Fruit fly (Drosophila melanogaster) whole organism, embryonic: ENCODE results near the gene Pink1.

Source experiments
- Atf-2 ChIP-seq: fragments of 200-800 bp; sonication (Bioruptor generic); optimal IDR thresholded peaks from 2 replicates; lab custom pipeline; 2016; ENCODE audit warnings: missing biosample characterization, missing genetic modification characterization
- Atf3 ChIP-seq: fragments of 200-800 bp; sonication (Bioruptor generic); optimal IDR thresholded peaks from 3 replicates; lab custom pipeline; 2016; ENCODE audit warnings: missing biosample characterization, missing genetic modification characterization
- Bgb ChIP-seq: fragments of 200-800 bp; sonication (Bioruptor generic); IDR thresholded peaks from 2 replicates; pipeline ENCODE4 v1.3.6; 2022; ENCODE audit warnings: missing biosample characterization, missing genetic modification characterization; ENCODE audit not compliant: partially characterized antibody
- CG10147 ChIP-seq: fragments of 200-800 bp; sonication (Bioruptor generic); optimal IDR thresholded peaks from 2 replicates; lab custom pipeline; 2019; ENCODE audit warnings: missing biosample characterization, mild to moderate bottlenecking, missing genetic modification characterization, moderate library complexity
- CG10274 ChIP-seq: fragments of 200-800 bp; sonication (Bioruptor generic); optimal IDR thresholded peaks from 3 replicates; lab custom pipeline; 2017; ENCODE audit warnings: missing biosample characterization, mild to moderate bottlenecking, missing genetic modification characterization
- CG14441 ChIP-seq: fragments of 200-800 bp; sonication (Bioruptor generic); IDR thresholded peaks from 2 replicates; pipeline ENCODE4 v1.3.6; 2022; ENCODE audit warnings: missing biosample characterization, missing genetic modification characterization
- CG1529 ChIP-seq: fragments of 200-800 bp; sonication (Bioruptor generic); optimal IDR thresholded peaks from 3 replicates; lab custom pipeline; 2018; ENCODE audit warnings: missing biosample characterization, missing genetic modification characterization
- CG15601 ChIP-seq: fragments of 200-800 bp; sonication (Bioruptor generic); optimal IDR thresholded peaks from 3 replicates; lab custom pipeline; 2019; ENCODE audit warnings: missing biosample characterization, mild to moderate bottlenecking, missing genetic modification characterization, moderate library complexity
- CG1647 ChIP-seq: fragments of 200-800 bp; sonication (Bioruptor generic); optimal IDR thresholded peaks from 3 replicates; lab custom pipeline; 2016; ENCODE audit warnings: missing biosample characterization, missing genetic modification characterization
- CG18262 ChIP-seq: fragments of 200-800 bp; optimal IDR thresholded peaks from 3 replicates; lab custom pipeline; 2019; ENCODE audit warnings: missing biosample characterization, mild to moderate bottlenecking, missing genetic modification characterization, moderate library complexity
- CG2116 ChIP-seq: fragments of 200-800 bp; sonication (Bioruptor generic); optimal IDR thresholded peaks from 3 replicates; lab custom pipeline; 2018; ENCODE audit warnings: missing biosample characterization, mild to moderate bottlenecking, missing genetic modification characterization
- CG2129 ChIP-seq: fragments of 200-800 bp; sonication (Bioruptor generic); IDR thresholded peaks from 2 replicates; pipeline ENCODE4 v1.3.6; 2022; ENCODE audit warnings: missing biosample characterization, missing genetic modification characterization; ENCODE audit not compliant: partially characterized antibody
- CG2199 ChIP-seq: fragments of 200-800 bp; sonication (Bioruptor generic); IDR thresholded peaks from 3 replicates; pipeline ENCODE4 v1.3.6; 2022; ENCODE audit warnings: missing biosample characterization, missing genetic modification characterization
- CG8281 ChIP-seq: fragments of 200-800 bp; sonication (Bioruptor generic); optimal IDR thresholded peaks from 2 replicates; lab custom pipeline; 2018; ENCODE audit warnings: missing biosample characterization, mild to moderate bottlenecking, missing genetic modification characterization, moderate library complexity
- CG8359 ChIP-seq: fragments of 200-800 bp; sonication (Bioruptor generic); optimal IDR thresholded peaks from 2 replicates; lab custom pipeline; 2017; ENCODE audit warnings: missing biosample characterization, mild to moderate bottlenecking, missing genetic modification characterization, borderline replicate concordance
- CG8388 ChIP-seq: fragments of 200-800 bp; sonication (Bioruptor generic); optimal IDR thresholded peaks from 2 replicates; lab custom pipeline; 2019; ENCODE audit warnings: missing biosample characterization, mild to moderate bottlenecking, missing genetic modification characterization, moderate library complexity
- CG9437 ChIP-seq: fragments of 200-800 bp; sonication (Bioruptor generic); optimal IDR thresholded peaks from 2 replicates; lab custom pipeline; 2018; ENCODE audit warnings: missing biosample characterization, mild to moderate bottlenecking, missing genetic modification characterization
- Chrac-16 ChIP-seq: fragments of 200-800 bp; sonication (Bioruptor generic); optimal IDR thresholded peaks from 3 replicates; lab custom pipeline; 2016; ENCODE audit warnings: missing biosample characterization, missing genetic modification characterization
- CoRest ChIP-seq: fragments of 200-800 bp; sonication (Bioruptor generic); optimal IDR thresholded peaks from 3 replicates; lab custom pipeline; 2018; ENCODE audit warnings: missing biosample characterization, mild to moderate bottlenecking, missing genetic modification characterization, moderate library complexity
- Hr3 ChIP-seq: fragments of 200-800 bp; sonication (Bioruptor generic); optimal IDR thresholded peaks from 3 replicates; lab custom pipeline; 2016; ENCODE audit warnings: missing biosample characterization, missing genetic modification characterization
- MTF-1 ChIP-seq: fragments of 200-800 bp; sonication (Bioruptor generic); optimal IDR thresholded peaks from 2 replicates; lab custom pipeline; 2018; ENCODE audit warnings: missing biosample characterization, mild to moderate bottlenecking, missing genetic modification characterization, borderline replicate concordance
- Mad ChIP-seq: fragments of 200-800 bp; sonication (Bioruptor generic); optimal IDR thresholded peaks from 2 replicates; lab custom pipeline; 2016; ENCODE audit warnings: missing biosample characterization, missing genetic modification characterization
- Myb ChIP-seq: fragments of 200-800 bp; sonication (Bioruptor generic); optimal IDR thresholded peaks from 2 replicates; lab custom pipeline; 2016; ENCODE audit warnings: missing biosample characterization, missing genetic modification characterization
- NC2β ChIP-seq: fragments of 200-800 bp; sonication (Bioruptor generic); optimal IDR thresholded peaks from 2 replicates; lab custom pipeline; 2016; ENCODE audit warnings: missing biosample characterization, missing genetic modification characterization
- NK7.1 ChIP-seq: fragments of 200-800 bp; sonication (Bioruptor generic); optimal IDR thresholded peaks from 3 replicates; lab custom pipeline; 2016; ENCODE audit warnings: missing biosample characterization, missing genetic modification characterization
- Nf-YA ChIP-seq: fragments of 200-800 bp; sonication (Bioruptor generic); IDR thresholded peaks from 2 replicates; pipeline ENCODE4 v1.3.6; 2022; ENCODE audit warnings: missing biosample characterization, missing genetic modification characterization
- Rx ChIP-seq: fragments of 200-800 bp; sonication (Bioruptor generic); IDR thresholded peaks from 2 replicates; pipeline ENCODE4 v1.3.6; 2022; ENCODE audit warnings: missing biosample characterization, missing genetic modification characterization
- Sox100B ChIP-seq: fragments of 200-800 bp; sonication (Bioruptor generic); optimal IDR thresholded peaks from 3 replicates; lab custom pipeline; 2018; ENCODE audit warnings: missing biosample characterization, mild to moderate bottlenecking, missing genetic modification characterization
- YL-1 ChIP-seq: fragments of 200-800 bp; sonication (Bioruptor generic); optimal IDR thresholded peaks from 3 replicates; lab custom pipeline; 2017; ENCODE audit warnings: missing biosample characterization, mild to moderate bottlenecking, missing genetic modification characterization
- bbx ChIP-seq: fragments of 200-800 bp; sonication (Bioruptor generic); IDR thresholded peaks from 2 replicates; pipeline ENCODE4 v1.3.6; 2022; ENCODE audit warnings: missing biosample characterization, missing genetic modification characterization; ENCODE audit not compliant: partially characterized antibody
- bcd ChIP-seq: fragments of 200-800 bp; sonication (Bioruptor generic); optimal IDR thresholded peaks from 2 replicates; lab custom pipeline; 2017; ENCODE audit warnings: missing biosample characterization, mild to moderate bottlenecking, missing genetic modification characterization
- bowl ChIP-seq: fragments of 200-800 bp; sonication (Bioruptor generic); IDR thresholded peaks from 2 replicates; pipeline ENCODE4 v1.3.6; 2022; ENCODE audit warnings: missing biosample characterization, missing genetic modification characterization
- croc ChIP-seq: fragments of 200-800 bp; sonication (Bioruptor generic); conservative IDR thresholded peaks from 3 replicates; pipeline ENCODE4 v1.3.6; 2022; ENCODE audit warnings: missing biosample characterization, missing genetic modification characterization
- da ChIP-seq: fragments of 200-800 bp; sonication (Bioruptor generic); optimal IDR thresholded peaks from 2 replicates; lab custom pipeline; 2016; ENCODE audit warnings: missing biosample characterization, missing genetic modification characterization
- dm ChIP-seq: fragments of 200-800 bp; sonication (Bioruptor generic); optimal IDR thresholded peaks from 3 replicates; lab custom pipeline; 2016; ENCODE audit warnings: missing biosample characterization, missing genetic modification characterization
- dpn ChIP-seq, 2 experiments: fragments of 200-800 bp; sonication (Bioruptor generic); optimal IDR thresholded peaks; 3 replicates each; lab custom pipeline; 2016; ENCODE audit warnings: missing biosample characterization in 2 of 2, missing genetic modification characterization in 2 of 2
- dysf ChIP-seq: fragments of 200-800 bp; sonication (Bioruptor generic); IDR thresholded peaks from 3 replicates; pipeline ENCODE4 v1.3.6; 2022; ENCODE audit warnings: missing biosample characterization, missing genetic modification characterization
- emc ChIP-seq: fragments of 200-800 bp; sonication (Bioruptor generic); optimal IDR thresholded peaks from 2 replicates; lab custom pipeline; 2016; ENCODE audit warnings: missing biosample characterization, missing genetic modification characterization
- ewg ChIP-seq: fragments of 200-800 bp; sonication (Bioruptor generic); optimal IDR thresholded peaks from 3 replicates; lab custom pipeline; 2017; ENCODE audit warnings: mild to moderate bottlenecking, missing biosample characterization, missing genetic modification reagents, missing genetic modification characterization
- fd102C ChIP-seq: fragments of 200-800 bp; sonication (Bioruptor generic); optimal IDR thresholded peaks from 2 replicates; lab custom pipeline; 2018; ENCODE audit warnings: missing biosample characterization, mild to moderate bottlenecking, missing genetic modification characterization, moderate library complexity
- her ChIP-seq: fragments of 200-800 bp; sonication (Bioruptor generic); optimal IDR thresholded peaks from 2 replicates; lab custom pipeline; 2016; ENCODE audit warnings: missing biosample characterization, missing genetic modification characterization
- insv ChIP-seq, 2 experiments: fragments of 200-800 bp; sonication (Bioruptor generic); optimal IDR thresholded peaks; 3 replicates each; lab custom pipeline; 2016 to 2018; ENCODE audit warnings: missing biosample characterization in 2 of 2, missing genetic modification characterization in 2 of 2
- lilli ChIP-seq: fragments of 200-800 bp; sonication (Bioruptor generic); optimal IDR thresholded peaks from 3 replicates; lab custom pipeline; 2016; ENCODE audit warnings: missing biosample characterization, missing genetic modification characterization
- lola ChIP-seq, 3 experiments: fragments of >200 bp in 2 of 3; fragments of 200-800 bp in 1 of 3; sonication (Bioruptor generic) in 1 of 3; optimal IDR thresholded peaks; 2 replicates each; lab custom pipeline; 2017 to 2019; ENCODE audit warnings: missing biosample characterization in 3 of 3, missing genetic modification characterization in 3 of 3, mild to moderate bottlenecking in 1 of 3, moderate library complexity in 1 of 3
- pho ChIP-seq: fragments of 200-800 bp; sonication (Bioruptor generic); optimal IDR thresholded peaks from 2 replicates; lab custom pipeline; 2016; ENCODE audit warnings: missing biosample characterization, missing genetic modification characterization
- pum ChIP-seq: fragments of 200-800 bp; sonication (Bioruptor generic); optimal IDR thresholded peaks from 2 replicates; lab custom pipeline; 2016; ENCODE audit warnings: missing biosample characterization, missing genetic modification characterization
- run ChIP-seq: fragments of 200-800 bp; sonication (Bioruptor generic); optimal IDR thresholded peaks from 3 replicates; lab custom pipeline; 2018; ENCODE audit warnings: missing biosample characterization, mild to moderate bottlenecking, missing genetic modification characterization
- sens ChIP-seq: fragments of 200-800 bp; sonication (Bioruptor generic); peaks from one replicate; lab custom pipeline; 2016; ENCODE audit warnings: missing biosample characterization, missing genetic modification characterization
- tin ChIP-seq: fragments of 200-800 bp; sonication (Bioruptor generic); optimal IDR thresholded peaks from 3 replicates; lab custom pipeline; 2016; ENCODE audit warnings: missing biosample characterization, missing genetic modification characterization

The Pink1 gene

dm6 chrX:6673637-6674487, 9.7 kb upstream of the Pink1 start, which contains the start of the genes CG3198 and Mcm6 (continued):
- TF ChIP-seq NC2β (GFP tag; lab: Kevin White, UChicago): no peak
- peak; percentile 22 for TF ChIP-seq CG9437
- TF ChIP-seq CG18262: peak; percentile 3
- no peak for TF ChIP-seq da
- TF ChIP-seq dm: no peak
- no peak for TF ChIP-seq MTF-1
- no peak for TF ChIP-seq CG8359 (GFP tag; lab: Kevin White, UChicago)
- no peak for TF ChIP-seq CG10274 (GFP tag; lab: Kevin White, UChicago)
- TF ChIP-seq insv (GFP tag; optimal IDR thresholded peaks at IDR 0.05; lab: Kevin White, UChicago): no peak
- TF ChIP-seq CG2199 (GFP tag; lab: Robert Waterston, UW): no peak
- no peak for TF ChIP-seq bcd
- no peak for TF ChIP-seq CG1529
- TF ChIP-seq Hr3 (GFP tag; lab: Kevin White, UChicago): no peak
- no peak for TF ChIP-seq Myb
- TF ChIP-seq Chrac-16 (GFP tag; lab: Kevin White, UChicago): no peak
- TF ChIP-seq pum: no peak
- TF ChIP-seq sens (GFP tag; lab: Kevin White, UChicago): peak; percentile 42
- TF ChIP-seq pho (GFP tag; lab: Kevin White, UChicago): no peak
- TF ChIP-seq fd102C (GFP tag; lab: Kevin White, UChicago): no peak
- no peak for TF ChIP-seq ewg (GFP tag; lab: Kevin White, UChicago)
- TF ChIP-seq YL-1 (GFP tag; lab: Kevin White, UChicago): peak; percentile 34
- no peak for TF ChIP-seq croc (GFP tag; lab: Robert Waterston, UW)
- TF ChIP-seq dpn (GFP tag; optimal IDR thresholded peaks at IDR 0.05; lab: Kevin White, UChicago): no peak
- TF ChIP-seq CoRest (tag; lab: Kevin White, UChicago): peak; percentile 42
- no peak for TF ChIP-seq tin
- TF ChIP-seq Sox100B (GFP tag; lab: Kevin White, UChicago): no peak
- TF ChIP-seq CG1647 (GFP tag; lab: Kevin White, UChicago): no peak
- no peak for TF ChIP-seq her (GFP tag; lab: Kevin White, UChicago)
- TF ChIP-seq CG2129 (GFP tag; lab: Robert Waterston, UW): peak; percentile 29; the same call in 1 of the 2 replicates
- TF ChIP-seq run (tag; lab: Kevin White, UChicago): no peak
- no peak for TF ChIP-seq CG15601 (tag; lab: Kevin White, UChicago)
- TF ChIP-seq Mad: no peak
- TF ChIP-seq Bgb (GFP tag; lab: Robert Waterston, UW): peak; percentile 52; the same call in 1 of the 2 replicates
- TF ChIP-seq NK7.1 (GFP tag; lab: Kevin White, UChicago): no peak
- TF ChIP-seq CG8388 (GFP tag; lab: Kevin White, UChicago): no peak
- TF ChIP-seq lola (GFP tag; optimal IDR thresholded peaks at IDR 0.05; lab: Kevin White, UChicago): no peak
- no peak for TF ChIP-seq emc (GFP tag; lab: Kevin White, UChicago)
- TF ChIP-seq CG10147 (GFP tag; lab: Kevin White, UChicago): no peak
- TF ChIP-seq CG2116 (GFP tag; lab: Kevin White, UChicago): peak; percentile 52
- TF ChIP-seq Nf-YA (GFP tag; lab: Robert Waterston, UW): 0 out of 2 replicates have a peak, but pooled peaks have one; percentile 17
- no peak for TF ChIP-seq CG8281 (tag; lab: Kevin White, UChicago)
- no peak for TF ChIP-seq bowl (GFP tag; lab: Robert Waterston, UW)
- TF ChIP-seq dysf (GFP tag; lab: Robert Waterston, UW): no peak
- TF ChIP-seq bbx (GFP tag; lab: Robert Waterston, UW): peak; percentile 61
- TF ChIP-seq Atf-2: no peak
- TF ChIP-seq lilli: no peak
- TF ChIP-seq CG14441 (GFP tag; lab: Robert Waterston, UW): no peak
- no peak for TF ChIP-seq Rx (GFP tag; lab: Robert Waterston, UW)
- TF ChIP-seq Atf3 (GFP tag; lab: Kevin White, UChicago): no peak
